Fruit fly (Drosophila melanogaster): ENCODE data around the gene xit.
A peak's percentile ranks its signal among the peaks of the same experiment; 100 is the strongest.

Gene xit

dm6 chrX:6856332-6856995 lies 35.6 kb downstream of the xit start (continued):
- peak; percentile 35; the same call in 1 of the 2 replicates for TF ChIP-seq Poxn (GFP tag; IDR thresholded peaks at IDR 0.05)
- TF ChIP-seq CG6683 (GFP tag; optimal IDR thresholded peaks at IDR 0.05), result no peak
- TF ChIP-seq CG42726 (GFP tag; IDR thresholded peaks at IDR 0.05; ENCODE audit: partially characterized antibody), result no peak
- TF ChIP-seq CG10654 (GFP tag; optimal IDR thresholded peaks at IDR 0.05), result peak; percentile 37
- TF ChIP-seq CG14441 (GFP tag; IDR thresholded peaks at IDR 0.05), result peak; percentile 75
- no peak for TF ChIP-seq CG6791 (GFP tag; IDR thresholded peaks at IDR 0.05; ENCODE audit: partially characterized antibody)
- no peak for TF ChIP-seq p53 (GFP tag; optimal IDR thresholded peaks at IDR 0.05)
- peak; percentile 76 for TF ChIP-seq CG2712 (tag; optimal IDR thresholded peaks at IDR 0.05)
- TF ChIP-seq ase (GFP tag; IDR thresholded peaks at IDR 0.05), result peak; percentile 70
- no peak for TF ChIP-seq CG1792 (GFP tag; optimal IDR thresholded peaks at IDR 0.05)
- no peak for TF ChIP-seq Lhr (GFP tag; optimal IDR thresholded peaks at IDR 0.05)
- peak; percentile 78 for TF ChIP-seq stc (GFP tag; IDR thresholded peaks at IDR 0.05)
- TF ChIP-seq CG13894 (tag; optimal IDR thresholded peaks at IDR 0.05), result peak; percentile 6
- TF ChIP-seq CG31365 (tag; optimal IDR thresholded peaks at IDR 0.05), result no peak
- no peak for TF ChIP-seq Camta (GFP tag; optimal IDR thresholded peaks at IDR 0.05)
- no peak for TF ChIP-seq CG31388 (GFP tag; optimal IDR thresholded peaks at IDR 0.05)
- TF ChIP-seq sens (GFP tag), result peak; percentile 19
- TF ChIP-seq CG17912 (GFP tag; optimal IDR thresholded peaks at IDR 0.05), result no peak
- TF ChIP-seq jumu (GFP tag; optimal IDR thresholded peaks at IDR 0.05), result no peak
- TF ChIP-seq CG4617 (GFP tag; optimal IDR thresholded peaks at IDR 0.05; ENCODE audit: borderline replicate concordance), result no peak
- TF ChIP-seq sqz (GFP tag; optimal IDR thresholded peaks at IDR 0.05), result no peak
- TF ChIP-seq CG1603 (tag; optimal IDR thresholded peaks at IDR 0.05), result no peak
- peak; percentile 43; the same call in 1 of the 2 replicates for TF ChIP-seq CG14014 (GFP tag; IDR thresholded peaks at IDR 0.05)
- peak; percentile 43 for TF ChIP-seq gcm (GFP tag; optimal IDR thresholded peaks at IDR 0.05)
- TF ChIP-seq slou (GFP tag; optimal IDR thresholded peaks at IDR 0.05), result no peak
- no peak for TF ChIP-seq kay (GFP tag; optimal IDR thresholded peaks at IDR 0.05)
- TF ChIP-seq pho (GFP tag; optimal IDR thresholded peaks at IDR 0.05), result no peak
- no peak for TF ChIP-seq hth (optimal IDR thresholded peaks at IDR 0.05)
- TF ChIP-seq Atf6 (GFP tag; IDR thresholded peaks at IDR 0.05), result peak; percentile 55; the same call in 1 of the 2 replicates
- peak; percentile 46 for TF ChIP-seq CG30431 (GFP tag; optimal IDR thresholded peaks at IDR 0.05)
- TF ChIP-seq Sox102F (GFP tag; optimal IDR thresholded peaks at IDR 0.05), result peak; percentile 85
- TF ChIP-seq H2.0 (GFP tag; IDR thresholded peaks at IDR 0.05), result peak; percentile 57; the same call in 1 of the 2 replicates
- TF ChIP-seq CG34224 (GFP tag; IDR thresholded peaks at IDR 0.05; ENCODE audit: partially characterized antibody), result no peak
- peak; percentile 30 for TF ChIP-seq CG5245 (GFP tag; optimal IDR thresholded peaks at IDR 0.05)
- TF ChIP-seq CG11247 (GFP tag; IDR thresholded peaks at IDR 0.05), result peak; percentile 57
- peak; percentile 85 for TF ChIP-seq tgo (GFP tag; IDR thresholded peaks at IDR 0.05)
- no peak for TF ChIP-seq CG7987 (GFP tag; optimal IDR thresholded peaks at IDR 0.05)
- no peak for TF ChIP-seq bbx (GFP tag; IDR thresholded peaks at IDR 0.05; ENCODE audit: partially characterized antibody)
- peak; percentile 34 for TF ChIP-seq dmrt11E (tag; optimal IDR thresholded peaks at IDR 0.05)
- no peak for TF ChIP-seq CG2202 (tag; optimal IDR thresholded peaks at IDR 0.05)
- peak; percentile 68 for TF ChIP-seq Xbp1 (GFP tag; optimal IDR thresholded peaks at IDR 0.05)
- no peak for TF ChIP-seq CG9797 (GFP tag; optimal IDR thresholded peaks at IDR 0.05)
- peak; percentile 63 for TF ChIP-seq CG12659 (GFP tag; optimal IDR thresholded peaks at IDR 0.05)
- TF ChIP-seq zf30C (GFP tag; optimal IDR thresholded peaks at IDR 0.05), result no peak
- no peak for TF ChIP-seq CG3163 (GFP tag; optimal IDR thresholded peaks at IDR 0.05)
- TF ChIP-seq CG8359 (GFP tag; optimal IDR thresholded peaks at IDR 0.05; ENCODE audit: borderline replicate concordance), result no peak
- TF ChIP-seq CG10959 (GFP tag; IDR thresholded peaks at IDR 0.05), result peak; percentile 47
- TF ChIP-seq Opbp (GFP tag; IDR thresholded peaks at IDR 0.05; ENCODE audit: partially characterized antibody), result no peak
- TF ChIP-seq B-H1 (GFP tag; IDR thresholded peaks at IDR 0.05), result peak; percentile 62
- peak; percentile 60 for TF ChIP-seq Nf-YA (GFP tag; IDR thresholded peaks at IDR 0.05)
